Fruit fly (Drosophila melanogaster) S2 (cell line): ENCODE data around the gene Polr1H.

Experiments
- CG8478 ChIP-seq: fragments of >200 bp; optimal IDR thresholded peaks from 2 replicates; lab custom pipeline; 2018
- CTCF ChIP-seq, 2 experiments: fragments of >200 bp; optimal IDR thresholded peaks; 2 replicates each; lab custom pipeline; 2018

DNA sequence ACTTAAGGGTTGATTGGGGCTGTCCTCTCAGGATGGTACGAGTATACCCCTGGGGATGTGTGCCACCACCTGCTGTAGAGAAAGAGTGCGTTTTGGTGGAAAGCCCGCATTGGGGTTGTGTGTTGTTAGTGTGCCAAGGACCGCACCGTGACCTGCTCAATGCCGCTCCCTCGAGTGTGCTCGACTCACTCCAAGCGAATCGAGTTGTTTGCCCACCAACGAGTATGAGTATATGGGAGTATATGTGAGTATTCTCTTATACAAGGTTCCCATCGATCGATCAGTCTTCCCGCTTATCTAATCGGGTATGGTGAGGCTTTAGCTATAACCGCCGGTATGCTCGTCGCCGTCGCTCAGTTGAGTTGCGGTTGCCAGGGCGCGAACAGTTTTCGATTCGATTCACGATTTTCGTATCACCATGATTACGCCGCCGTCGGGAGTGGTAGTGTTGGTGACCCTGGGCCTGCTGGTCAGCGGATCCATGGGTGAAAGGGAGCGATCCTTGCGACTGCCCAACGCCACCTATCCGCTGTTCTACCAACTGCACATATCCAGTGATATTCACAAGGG is 37.8 kb downstream of the Polr1H start, which contains the start of gene CG5849:
- TF ChIP-seq CG8478, result no peak
- no peak for TF ChIP-seq CTCF (optimal IDR thresholded peaks at IDR 0.05; lab: Kevin White, UChicago)
